Worm (Caenorhabditis elegans): ENCODE data around the gene atg-4.2.

DNA sequence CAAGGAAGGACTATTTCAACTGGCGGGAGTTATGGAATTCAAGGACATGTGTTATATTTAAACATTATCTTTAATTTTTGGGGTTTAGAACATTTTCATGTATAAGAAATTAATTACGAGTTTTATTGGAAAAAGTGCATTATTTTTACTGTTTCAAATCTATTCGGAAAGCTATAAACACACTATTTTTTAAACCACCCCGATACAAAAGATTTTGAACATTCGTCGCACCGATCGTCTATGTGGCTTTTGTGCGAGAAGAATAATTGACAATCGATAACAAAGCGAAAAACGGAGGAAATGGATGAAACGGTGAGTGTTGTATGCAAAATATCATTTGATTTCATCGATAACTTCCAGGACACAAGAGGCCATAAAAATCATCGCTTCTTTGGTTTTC is 2.8 kb upstream of the atg-4.2 start, which contains the start of gene ZK809.9:
- TF ChIP-seq mdl-1 (tag; optimal IDR thresholded peaks at IDR 0.05): no peak
- no peak for TF ChIP-seq elt-1 (tag; optimal IDR thresholded peaks at IDR 0.05)
- no peak for TF ChIP-seq nhr-76 (tag; optimal IDR thresholded peaks at IDR 0.05)
- TF ChIP-seq lsy-12 (tag; optimal IDR thresholded peaks at IDR 0.05): no peak
